Fruit fly (Drosophila melanogaster) whole organism, pupa: ENCODE results near the gene Dr.

ENCODE experiments used
- CG10348 ChIP-seq: fragments of 200-800 bp; sonication (Bioruptor generic); IDR thresholded peaks from 2 replicates; pipeline ENCODE4 v1.3.6; 2022; ENCODE audit warnings: missing biosample characterization, missing genetic modification characterization
- CG12605 ChIP-seq: fragments of 200-800 bp; sonication (Bioruptor generic); IDR thresholded peaks from 2 replicates; pipeline ENCODE4 v1.3.6; 2022; ENCODE audit warnings: missing biosample characterization, missing genetic modification characterization
- CG13204 ChIP-seq: fragments of 200-800 bp; sonication (Bioruptor generic); optimal IDR thresholded peaks from 2 replicates; lab custom pipeline; 2018; ENCODE audit warnings: missing biosample characterization, mild to moderate bottlenecking, missing genetic modification characterization, moderate library complexity
- CG14655 ChIP-seq: fragments of 200-800 bp; sonication (Bioruptor generic); optimal IDR thresholded peaks from 3 replicates; lab custom pipeline; 2017; ENCODE audit warnings: mild to moderate bottlenecking, missing biosample characterization, missing genetic modification reagents, missing genetic modification characterization
- CG15710 ChIP-seq: fragments of 200-800 bp; sonication (Bioruptor generic); optimal IDR thresholded peaks from 2 replicates; lab custom pipeline; 2018; ENCODE audit warnings: missing biosample characterization, mild to moderate bottlenecking, missing genetic modification characterization, moderate library complexity
- CG17806 ChIP-seq: fragments of 200-800 bp; sonication (Bioruptor generic); optimal IDR thresholded peaks from 2 replicates; lab custom pipeline; 2018; ENCODE audit warnings: missing biosample characterization, mild to moderate bottlenecking, missing genetic modification characterization, moderate library complexity
- CG32121 ChIP-seq: fragments of 200-800 bp; sonication (Bioruptor generic); IDR thresholded peaks from 2 replicates; pipeline ENCODE4 v1.3.6; 2022; ENCODE audit warnings: missing biosample characterization, missing genetic modification characterization
- CG34367 ChIP-seq: fragments of 200-800 bp; sonication (Bioruptor generic); optimal IDR thresholded peaks from 2 replicates; lab custom pipeline; 2018; ENCODE audit warnings: missing biosample characterization, mild to moderate bottlenecking, missing genetic modification characterization
- CG4496 ChIP-seq: fragments of 200-800 bp; sonication (Bioruptor generic); IDR thresholded peaks from 3 replicates; pipeline ENCODE4 v1.3.6; 2022; ENCODE audit warnings: missing biosample characterization, missing genetic modification characterization
- CG8159 ChIP-seq: fragments of 200-800 bp; sonication (Bioruptor generic); optimal IDR thresholded peaks from 3 replicates; lab custom pipeline; 2018; ENCODE audit warnings: missing biosample characterization, mild to moderate bottlenecking, missing genetic modification characterization, moderate library complexity
- CG8301 ChIP-seq: fragments of 200-800 bp; sonication (Bioruptor generic); optimal IDR thresholded peaks from 2 replicates; lab custom pipeline; 2018; ENCODE audit warnings: missing biosample characterization, mild to moderate bottlenecking, missing genetic modification characterization
- CG9948 ChIP-seq: fragments of 200-800 bp; sonication (Bioruptor generic); optimal IDR thresholded peaks from 2 replicates; lab custom pipeline; 2018; ENCODE audit warnings: missing biosample characterization, mild to moderate bottlenecking, missing genetic modification characterization, moderate library complexity
- D1 ChIP-seq: fragments of 200-800 bp; sonication (Bioruptor generic); optimal IDR thresholded peaks from 2 replicates; lab custom pipeline; 2018; ENCODE audit warnings: missing biosample characterization, mild to moderate bottlenecking, missing genetic modification characterization, moderate library complexity
- EcR ChIP-seq: fragments of 200-800 bp; sonication (Bioruptor generic); optimal IDR thresholded peaks from 3 replicates; lab custom pipeline; 2019; ENCODE audit warnings: missing biosample characterization, missing genetic modification characterization, mild to moderate bottlenecking, moderate library complexity, missing genetic modification reagents
- Ets98B ChIP-seq: fragments of 200-800 bp; sonication (Bioruptor generic); IDR thresholded peaks from 2 replicates; pipeline ENCODE4 v1.3.6; 2022; ENCODE audit warnings: missing biosample characterization, missing genetic modification characterization
- Pif1A ChIP-seq: fragments of 200-800 bp; sonication (Bioruptor generic); optimal IDR thresholded peaks from 3 replicates; lab custom pipeline; 2016; ENCODE audit warnings: missing biosample characterization, missing genetic modification characterization
- Pif1B ChIP-seq: fragments of 200-800 bp; sonication (Bioruptor generic); optimal IDR thresholded peaks from 3 replicates; lab custom pipeline; 2016; ENCODE audit warnings: missing biosample characterization, missing genetic modification characterization
- Snoo ChIP-seq: fragments of 200-800 bp; sonication (Bioruptor generic); optimal IDR thresholded peaks from 3 replicates; lab custom pipeline; 2017; ENCODE audit warnings: missing biosample characterization, mild to moderate bottlenecking, missing genetic modification characterization, inconsistent platforms
- fd96Ca ChIP-seq: fragments of 200-800 bp; sonication (Bioruptor generic); IDR thresholded peaks from 3 replicates; pipeline ENCODE4 v1.3.6; 2022; ENCODE audit warnings: missing biosample characterization, missing genetic modification characterization
- gl ChIP-seq: fragments of 200-800 bp; sonication (Bioruptor generic); optimal IDR thresholded peaks from 2 replicates; lab custom pipeline; 2018; ENCODE audit warnings: missing biosample characterization, mild to moderate bottlenecking, missing genetic modification characterization
- rn ChIP-seq: fragments of 200-800 bp; sonication (Bioruptor generic); IDR thresholded peaks from 2 replicates; pipeline ENCODE4 v1.3.6; 2022; ENCODE audit warnings: missing biosample characterization, missing genetic modification characterization

Dr gene

DNA sequence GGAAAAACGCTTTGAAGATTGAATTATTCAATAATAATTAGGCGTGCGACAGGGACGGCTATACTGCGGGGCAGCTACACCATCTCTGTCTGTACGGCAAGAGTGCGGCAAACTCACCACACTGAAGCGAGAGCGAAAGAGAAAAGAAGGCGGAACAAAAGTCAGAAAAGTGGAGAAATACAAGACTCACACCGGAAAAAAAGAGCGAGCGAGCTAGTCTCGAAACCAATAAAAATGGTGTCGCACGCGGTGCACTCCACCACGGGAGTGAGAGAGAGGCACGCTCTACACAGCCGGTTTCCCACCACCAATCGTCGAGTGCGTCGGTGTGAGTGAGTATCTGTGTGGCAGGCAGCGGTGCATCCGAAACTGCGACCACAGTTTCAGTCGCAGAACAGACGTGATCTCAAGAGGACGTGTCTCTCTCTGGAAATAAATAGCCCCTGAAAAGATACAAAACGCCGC lies at the start of gene Dr:
Dr (plus strand) TSS at position 384 of the 465 bp plus-strand sequence.
- TF ChIP-seq EcR (GFP tag; lab: Kevin White, UChicago) (no peak), CG32121 (GFP tag; lab: Robert Waterston, UW) (peak; percentile 29; the same call in 1 of the 2 replicates), CG15710 (tag; lab: Kevin White, UChicago) (no peak), fd96Ca (peak; percentile 61; the same call in 2 of the 3 replicates), Snoo (tag; lab: Kevin White, UChicago) (peak; percentile 14), Pif1B (no peak), CG34367 (tag; lab: Kevin White, UChicago) (peak; percentile 6), Ets98B (GFP tag; lab: Robert Waterston, UW) (peak; percentile 30; the same call in 1 of the 2 replicates), CG14655 (GFP tag; lab: Kevin White, UChicago) (no peak), CG12605 (GFP tag; lab: Robert Waterston, UW) (no peak), CG4496 (peak; percentile 69; the same call in 2 of the 3 replicates)

DNA sequence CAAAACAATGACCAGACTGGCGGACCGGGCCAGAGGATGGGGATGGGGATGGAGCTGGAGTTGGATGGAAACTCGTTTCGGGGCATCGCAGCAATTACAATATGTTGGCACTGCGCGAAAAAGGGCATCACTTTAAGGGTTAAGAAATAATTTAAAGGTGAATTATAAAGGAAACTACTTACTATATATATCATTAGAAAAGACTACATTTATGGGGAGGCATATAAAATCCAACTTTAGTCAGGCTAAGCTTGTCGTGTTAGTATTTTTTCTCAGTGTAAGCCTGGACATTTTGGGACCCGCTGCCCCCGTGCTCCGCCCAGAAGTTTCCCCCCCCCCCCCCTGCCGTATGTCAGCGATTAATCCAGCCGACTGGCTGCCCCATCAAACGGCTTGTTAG lies 49.6 kb upstream of the Dr start:
- no peak for TF ChIP-seq CG34367 (tag; lab: Kevin White, UChicago)
- no peak for TF ChIP-seq EcR (GFP tag; lab: Kevin White, UChicago)
- TF ChIP-seq CG15710 (tag; lab: Kevin White, UChicago): peak; percentile 36
- TF ChIP-seq CG14655 (GFP tag; lab: Kevin White, UChicago): no peak
- TF ChIP-seq CG9948 (tag; lab: Kevin White, UChicago): no peak
- TF ChIP-seq CG10348: no peak
- peak; percentile 56 for TF ChIP-seq rn
- 0 out of 2 replicates have a peak, but pooled peaks have one; percentile 17 for TF ChIP-seq CG12605 (GFP tag; lab: Robert Waterston, UW)
- TF ChIP-seq Snoo (tag; lab: Kevin White, UChicago): peak; percentile 9
- peak; percentile 64 for TF ChIP-seq Ets98B (GFP tag; lab: Robert Waterston, UW)
- TF ChIP-seq D1 (tag; lab: Kevin White, UChicago): no peak
- TF ChIP-seq CG13204 (GFP tag; lab: Kevin White, UChicago): peak; percentile 18
- peak; percentile 59 for TF ChIP-seq CG4496
- peak; percentile 55; the same call in 1 of the 3 replicates for TF ChIP-seq fd96Ca
- TF ChIP-seq CG8159 (tag; lab: Kevin White, UChicago): peak; percentile 38
- no peak for TF ChIP-seq Pif1B
- peak; percentile 39; the same call in 1 of the 2 replicates for TF ChIP-seq CG32121 (GFP tag; lab: Robert Waterston, UW)
- no peak for TF ChIP-seq Pif1A (GFP tag; lab: Kevin White, UChicago)
- no peak for TF ChIP-seq gl (tag; lab: Kevin White, UChicago)
- no peak for TF ChIP-seq CG8301 (tag; lab: Kevin White, UChicago)
- TF ChIP-seq CG17806: no peak
- TF ChIP-seq, all 21 proteins: peak for 10

DNA sequence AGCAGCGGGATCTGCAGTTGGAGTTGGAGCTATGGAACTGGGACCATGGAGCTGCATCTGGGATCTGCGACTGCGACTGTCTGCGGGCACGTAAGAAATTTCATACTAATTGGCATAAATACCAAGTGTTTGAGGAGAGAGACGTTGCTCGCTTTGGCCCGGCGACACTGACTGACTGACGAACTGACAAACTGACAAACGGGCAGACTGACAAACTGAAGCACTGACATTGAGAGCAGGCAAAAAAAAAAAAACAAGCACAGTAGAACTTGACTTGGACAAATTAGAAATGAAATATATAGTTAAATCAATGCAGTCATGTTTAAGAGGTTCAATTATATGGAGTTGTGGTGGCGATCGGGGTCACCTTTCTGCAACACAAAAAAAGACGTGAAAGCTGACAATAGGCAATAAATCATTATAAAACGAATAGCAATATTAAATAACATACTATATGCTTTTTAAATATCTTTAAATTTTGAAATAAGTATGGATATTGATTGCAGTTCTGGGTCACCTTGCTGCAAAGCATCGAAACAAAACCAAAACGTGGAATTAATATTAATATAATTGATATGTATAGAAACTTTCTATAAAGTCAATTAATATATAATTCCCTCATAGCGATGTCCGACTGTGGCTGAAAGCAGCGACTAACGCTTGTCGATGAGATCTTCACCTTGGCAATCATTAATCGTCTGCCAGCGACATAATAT lies 47.5 kb upstream of the Dr start:
- TF ChIP-seq EcR (GFP tag; lab: Kevin White, UChicago) (no peak), CG8301 (tag; lab: Kevin White, UChicago) (peak; percentile 21), CG9948 (tag; lab: Kevin White, UChicago) (peak; percentile 9), CG14655 (GFP tag; lab: Kevin White, UChicago) (peak; percentile 55)

DNA sequence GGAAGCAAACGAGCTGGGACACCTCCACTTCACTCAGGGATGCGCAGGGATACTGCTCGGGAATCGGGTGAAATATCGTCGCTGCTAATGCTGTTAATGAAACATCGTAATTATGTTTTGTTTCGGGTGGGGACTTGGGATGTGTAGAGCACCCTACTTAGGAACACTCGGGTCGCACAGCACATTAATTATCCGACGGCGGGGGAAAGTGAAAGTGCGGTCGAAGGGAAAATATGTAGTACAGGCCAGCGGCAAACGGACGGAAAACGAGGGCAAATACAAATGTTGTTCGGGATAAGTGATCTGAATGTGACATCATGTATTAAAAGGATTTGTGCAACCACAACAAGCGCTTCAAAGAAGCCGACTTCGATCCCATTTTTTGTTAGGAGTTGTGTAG lies 44.7 kb upstream of the Dr start:
- TF ChIP-seq fd96Ca: no peak

DNA sequence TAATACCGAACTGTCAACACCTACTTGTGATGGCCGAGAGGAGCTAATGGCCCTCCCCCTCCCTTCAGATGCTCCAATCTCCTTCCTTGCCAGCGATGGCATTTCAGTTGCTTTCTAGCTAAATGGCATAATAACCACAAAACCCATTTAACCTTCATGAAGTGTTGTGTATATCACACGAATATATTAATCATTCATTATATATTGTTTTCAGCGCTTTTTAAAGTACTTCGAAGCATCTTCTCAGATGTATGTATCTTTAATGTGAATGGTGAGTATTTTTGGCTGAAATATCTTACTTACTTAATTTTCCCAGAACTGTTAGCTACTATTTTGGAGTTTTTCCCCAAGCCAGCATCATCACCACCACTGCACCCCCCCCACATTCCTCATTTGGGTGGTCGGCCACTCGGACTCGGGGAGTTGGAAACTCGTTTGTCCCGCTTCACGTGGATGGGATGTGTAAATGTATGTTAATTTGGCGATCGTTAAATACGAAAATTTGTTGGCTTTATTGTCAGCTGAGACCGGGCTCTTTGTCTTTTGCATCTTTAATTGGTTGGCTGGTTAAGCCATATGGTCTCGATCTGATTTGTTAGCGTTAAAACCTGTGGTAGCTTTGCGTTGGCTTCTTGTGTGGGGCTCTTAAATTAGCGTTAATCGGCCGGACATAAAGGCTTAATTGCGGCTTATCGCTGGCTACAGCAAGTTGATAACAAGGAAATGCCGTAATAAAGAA lies 43.7 kb upstream of the Dr start:
- TF ChIP-seq CG13204 (GFP tag; lab: Kevin White, UChicago) (no peak), fd96Ca (no peak), gl (tag; lab: Kevin White, UChicago) (no peak), Pif1B (no peak), Snoo (tag; lab: Kevin White, UChicago) (no peak), CG8301 (tag; lab: Kevin White, UChicago) (no peak), Pif1A (GFP tag; lab: Kevin White, UChicago) (no peak), CG9948 (tag; lab: Kevin White, UChicago) (no peak), CG32121 (GFP tag; lab: Robert Waterston, UW) (no peak), EcR (GFP tag; lab: Kevin White, UChicago) (no peak), CG10348 (no peak), CG12605 (GFP tag; lab: Robert Waterston, UW) (no peak), CG15710 (tag; lab: Kevin White, UChicago) (no peak), CG4496 (no peak)

DNA sequence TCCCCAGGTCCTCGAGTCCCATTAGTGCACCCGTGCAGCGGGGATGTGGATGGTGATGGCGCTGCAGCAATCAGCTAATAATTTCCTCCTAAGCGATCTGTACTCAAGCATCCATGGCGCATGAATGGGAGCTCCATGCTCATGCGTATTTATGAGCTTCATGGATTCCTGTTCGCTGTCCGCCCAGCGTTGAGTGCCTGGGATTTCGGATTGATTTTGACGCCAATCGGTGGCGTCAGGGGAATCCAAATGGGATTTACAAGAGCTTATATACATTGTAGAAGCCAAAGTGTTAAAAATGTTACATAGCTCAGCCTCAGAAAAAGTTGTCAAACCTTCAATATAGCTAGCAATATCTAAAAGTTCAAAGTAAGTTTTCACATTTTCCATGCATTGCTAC lies 40.8 kb upstream of the Dr start, which contains the start of gene ND-20L:
ND-20L (plus strand) TSS at position 301 of the 400 bp plus-strand sequence.
- TF ChIP-seq D1 (tag; lab: Kevin White, UChicago) (no peak), Ets98B (GFP tag; lab: Robert Waterston, UW) (no peak), rn (no peak), CG8159 (tag; lab: Kevin White, UChicago) (no peak), fd96Ca (no peak), CG15710 (tag; lab: Kevin White, UChicago) (no peak), CG14655 (GFP tag; lab: Kevin White, UChicago) (no peak)
